Fruit fly (Drosophila melanogaster) whole organism, embryonic: ENCODE results near the gene CG12773.

Source experiments
- Dip2 ChIP-seq: fragments of 200-800 bp; sonication (Bioruptor generic); IDR thresholded peaks from 2 replicates; pipeline ENCODE4 v1.3.6; 2022; ENCODE audit warnings: missing biosample characterization, missing genetic modification characterization
- Vsx1 ChIP-seq: fragments of 200-800 bp; sonication (Bioruptor generic); optimal IDR thresholded peaks from 2 replicates; lab custom pipeline; 2017; ENCODE audit warnings: missing biosample characterization, mild to moderate bottlenecking, missing genetic modification characterization, missing genetic modification reagents
- ara ChIP-seq: fragments of 200-800 bp; sonication (Bioruptor generic); IDR thresholded peaks from 2 replicates; pipeline ENCODE4 v1.3.6; 2022; ENCODE audit warnings: missing biosample characterization, missing genetic modification characterization
- fd96Cb ChIP-seq: fragments of 200-800 bp; sonication (Bioruptor generic); optimal IDR thresholded peaks from 2 replicates; lab custom pipeline; 2018; ENCODE audit warnings: missing biosample characterization, mild to moderate bottlenecking, missing genetic modification characterization, moderate library complexity
- tup ChIP-seq: fragments of 200-800 bp; sonication (Bioruptor generic); optimal IDR thresholded peaks from 2 replicates; lab custom pipeline; 2016; ENCODE audit warnings: missing biosample characterization, mild to moderate bottlenecking, missing genetic modification characterization, moderate library complexity
- vfl ChIP-seq: fragments of 200-800 bp; sonication (Bioruptor generic); optimal IDR thresholded peaks from 2 replicates; lab custom pipeline; 2016; ENCODE audit warnings: missing biosample characterization, missing genetic modification characterization

DNA sequence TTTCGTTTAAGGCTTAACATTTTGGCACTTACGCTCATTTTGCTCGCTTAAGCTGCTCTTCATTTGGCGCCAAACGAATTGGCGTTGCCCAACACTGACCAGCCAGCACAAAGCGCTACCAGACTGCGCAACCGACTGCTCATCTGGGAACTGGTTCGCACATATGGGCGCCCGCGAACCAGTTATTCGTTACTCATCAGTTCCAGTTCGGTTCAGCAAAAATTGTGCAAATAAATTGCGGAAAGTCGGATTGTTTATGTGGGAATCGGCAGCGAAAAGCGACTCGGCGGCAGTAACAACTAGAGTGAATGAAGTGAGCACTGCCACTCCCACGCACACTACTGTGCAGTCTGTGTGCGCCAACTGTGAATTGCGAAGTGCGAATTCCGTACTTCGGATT lies 39.1 kb upstream of the CG12773 start, which contains the start of gene Rilpl:
- TF ChIP-seq ara (no peak), vfl (GFP tag; lab: Kevin White, UChicago) (no peak), tup (GFP tag; lab: Kevin White, UChicago) (peak; percentile 10), fd96Cb (tag; lab: Kevin White, UChicago) (no peak), Dip2 (GFP tag; lab: Robert Waterston, UW) (no peak), Vsx1 (GFP tag; lab: Kevin White, UChicago) (no peak)
